Fruit fly (Drosophila melanogaster): Measurements from ENCODE around the gene BI-1.

DNA sequence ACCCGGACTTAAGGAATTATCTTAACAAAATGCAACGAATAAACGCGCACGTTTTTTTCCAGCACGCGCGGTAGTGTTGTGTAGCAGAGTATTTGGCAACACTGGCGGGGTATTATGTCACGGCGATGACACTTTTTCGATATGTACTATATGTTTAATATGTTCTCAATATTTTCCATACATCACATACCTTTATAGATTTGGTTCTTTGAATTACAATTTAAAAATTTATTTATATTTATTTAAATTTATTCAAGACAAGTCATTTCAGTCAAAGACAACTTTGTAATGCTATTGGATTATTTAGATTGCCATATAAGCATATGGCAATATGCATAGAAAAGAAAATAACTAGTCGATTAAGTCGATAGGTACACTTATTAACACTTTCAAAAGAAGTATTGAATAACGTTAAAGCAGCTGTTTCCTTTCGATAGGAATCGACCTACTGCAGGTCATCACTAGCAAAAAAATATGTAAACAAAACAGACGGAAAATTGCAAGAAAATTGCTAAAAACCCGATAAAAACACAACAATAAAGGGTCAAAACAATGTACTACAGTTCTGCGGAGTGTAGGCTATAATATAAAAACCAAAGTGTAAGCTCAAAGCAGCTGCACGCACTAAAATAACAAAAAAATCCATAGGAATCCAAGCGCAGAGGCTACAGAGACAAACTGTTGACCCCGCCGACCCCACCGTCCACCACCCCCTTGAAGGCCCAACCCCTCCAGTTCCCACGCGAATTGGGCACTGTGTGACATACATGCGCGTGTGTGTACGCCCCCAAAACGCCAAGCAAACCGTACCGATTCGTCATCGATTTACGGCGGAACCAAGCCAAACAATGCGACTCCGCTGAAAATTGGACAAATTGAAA, 37.6 kb upstream of the BI-1 start, which contains the start of the genes CG7182 and GAPcenA:
- TF ChIP-seq CG10348 (GFP tag; IDR thresholded peaks at IDR 0.05), result no peak
- no peak for TF ChIP-seq D1 (tag; optimal IDR thresholded peaks at IDR 0.05)
- TF ChIP-seq Snoo (tag; optimal IDR thresholded peaks at IDR 0.05), result peak; percentile 76
- peak; percentile 85 for TF ChIP-seq EcR (GFP tag; optimal IDR thresholded peaks at IDR 0.05)
- TF ChIP-seq CG9948 (tag; optimal IDR thresholded peaks at IDR 0.05), result peak; percentile 64
- TF ChIP-seq CG8301 (tag; optimal IDR thresholded peaks at IDR 0.05), result no peak
- TF ChIP-seq CG4496 (GFP tag; IDR thresholded peaks at IDR 0.05), result peak; percentile 52; the same call in 1 of the 3 replicates

Measured in whole organism, pupa.